Worm (Caenorhabditis elegans) whole organism, young adult: ENCODE measurements around the gene sra-35.

Source experiments
- C06A6.2 ChIP-seq: fragments of 200-800 bp; sonication (Bioruptor generic); conservative IDR thresholded peaks from 2 replicates; pipeline ENCODE4 v1.3.6; 2022; ENCODE audit warnings: missing genetic modification characterization, missing compliant biosample characterization
- F33H1.4 ChIP-seq: fragments of 200-800 bp; sonication (Bioruptor generic); IDR thresholded peaks from 2 replicates; pipeline ENCODE4 v1.3.6; 2022; ENCODE audit warnings: missing genetic modification reagents, missing genetic modification characterization, missing compliant biosample characterization
- F39B2.1 ChIP-seq: fragments of 200-800 bp; sonication (Bioruptor generic); IDR thresholded peaks from 2 replicates; pipeline ENCODE4 v1.3.6; 2022; ENCODE audit warnings: missing genetic modification reagents, missing genetic modification characterization, missing compliant biosample characterization
- F52B5.7 ChIP-seq: sonication (generic microtip); optimal IDR thresholded peaks from 2 replicates; lab custom pipeline; 2016; ENCODE audit warnings: mild to moderate bottlenecking, missing genetic modification characterization, missing compliant biosample characterization
- F55B11.4 ChIP-seq: sonication (generic microtip); optimal IDR thresholded peaks from 2 replicates; lab custom pipeline; 2016; ENCODE audit warnings: missing compliant biosample characterization, missing genetic modification characterization, borderline replicate concordance; ENCODE audit not compliant: insufficient read depth
- F57A8.1 ChIP-seq: fragments of 200-800 bp; sonication (Bioruptor generic); optimal IDR thresholded peaks from 2 replicates; lab custom pipeline; 2018; ENCODE audit warnings: mild to moderate bottlenecking, missing genetic modification characterization, moderate library complexity, missing compliant biosample characterization
- K12H6.12 ChIP-seq: fragments of 200-800 bp; sonication (Bioruptor generic); optimal IDR thresholded peaks from 2 replicates; lab custom pipeline; 2018; ENCODE audit warnings: mild to moderate bottlenecking, missing genetic modification characterization, missing compliant biosample characterization
- Y53F4B.3 ChIP-seq: fragments of 200-800 bp; sonication (Bioruptor generic); IDR thresholded peaks from 2 replicates; pipeline ENCODE4 v1.3.6; 2022; ENCODE audit warnings: missing genetic modification reagents, missing genetic modification characterization, missing compliant biosample characterization
- Y56A3A.18 ChIP-seq: fragments of 200-800 bp; sonication (Bioruptor generic); IDR thresholded peaks from 2 replicates; pipeline ENCODE4 v1.3.6; 2022; ENCODE audit warnings: missing genetic modification reagents, missing genetic modification characterization, missing compliant biosample characterization
- ZK185.1 ChIP-seq: sonication (generic microtip); optimal IDR thresholded peaks from 2 replicates; lab custom pipeline; 2016; ENCODE audit warnings: mild to moderate bottlenecking, missing genetic modification characterization, missing compliant biosample characterization; ENCODE audit not compliant: poor library complexity, severe bottlenecking
- akir-1 ChIP-seq: fragments of 200-800 bp; sonication (Bioruptor generic); optimal IDR thresholded peaks from 2 replicates; lab custom pipeline; 2018; ENCODE audit warnings: mild to moderate bottlenecking, missing genetic modification characterization, moderate library complexity, missing compliant biosample characterization
- ama-1 ChIP-seq, 3 experiments: fragments of 150-350 bp in 1 of 3; sonication (generic microtip) in 2 of 3; optimal IDR thresholded peaks; 2 replicates each; lab custom pipeline; 2014 to 2018; ENCODE audit warnings: missing biosample characterization in 2 of 3, missing genetic modification characterization in 2 of 3, missing genetic modification reagents in 2 of 3
- attf-5 ChIP-seq: fragments of 200-800 bp; sonication (Bioruptor generic); optimal IDR thresholded peaks from 2 replicates; lab custom pipeline; 2018; ENCODE audit warnings: mild to moderate bottlenecking, missing genetic modification characterization, missing compliant biosample characterization
- attf-6 ChIP-seq: fragments of 200-800 bp; sonication (Bioruptor generic); IDR thresholded peaks from 2 replicates; pipeline ENCODE4 v1.3.6; 2022; ENCODE audit warnings: missing genetic modification reagents, missing genetic modification characterization, missing compliant biosample characterization
- bed-1 ChIP-seq: fragments of 200-800 bp; sonication (Bioruptor generic); IDR thresholded peaks from 2 replicates; pipeline ENCODE4 v1.3.6; 2022; ENCODE audit warnings: missing genetic modification reagents, missing genetic modification characterization, missing compliant biosample characterization
- cebp-1 ChIP-seq, 2 experiments: fragments of 200-800 bp in 1 of 2; sonication (Bioruptor generic) in 1 of 2; sonication (generic microtip) in 1 of 2; IDR thresholded peaks in 1 of 2; optimal IDR thresholded peaks in 1 of 2; 2 replicates each; pipeline versions ENCODE4 v1.3.6 to Lab custom; 2017 to 2022; ENCODE audit warnings: missing compliant biosample characterization in 2 of 2, missing genetic modification characterization in 2 of 2, mild to moderate bottlenecking in 1 of 2, missing genetic modification reagents in 1 of 2, moderate library complexity in 1 of 2
- ceh-27 ChIP-seq: fragments of 200-800 bp; sonication (Bioruptor generic); optimal IDR thresholded peaks from 2 replicates; lab custom pipeline; 2018; ENCODE audit warnings: mild to moderate bottlenecking, missing genetic modification characterization, moderate library complexity, missing compliant biosample characterization
- chd-7 ChIP-seq: sonication (generic microtip); optimal IDR thresholded peaks from 2 replicates; lab custom pipeline; 2016; ENCODE audit warnings: mild to moderate bottlenecking, missing genetic modification characterization, moderate library complexity, missing compliant biosample characterization
- egl-18 ChIP-seq: fragments of 200-800 bp; sonication (Bioruptor generic); IDR thresholded peaks from 2 replicates; pipeline ENCODE4 v1.3.6; 2022; ENCODE audit warnings: missing genetic modification reagents, missing genetic modification characterization, missing compliant biosample characterization
- egrh-3 ChIP-seq: fragments of 200-800 bp; sonication (Bioruptor generic); IDR thresholded peaks from 2 replicates; pipeline ENCODE4 v1.3.6; 2022; ENCODE audit warnings: missing genetic modification reagents, missing genetic modification characterization, missing compliant biosample characterization
- ets-4 ChIP-seq: fragments of 200-800 bp; sonication (Bioruptor generic); optimal IDR thresholded peaks from 2 replicates; lab custom pipeline; 2018; ENCODE audit warnings: mild to moderate bottlenecking, missing genetic modification characterization, missing compliant biosample characterization
- him-1 ChIP-seq: sonication (generic microtip); optimal IDR thresholded peaks from 2 replicates; lab custom pipeline; 2016; ENCODE audit warnings: missing genotype, missing genetic modification reagents, missing genetic modification characterization, missing compliant biosample characterization
- hlh-12 ChIP-seq: sonication (generic microtip); optimal IDR thresholded peaks from 2 replicates; lab custom pipeline; 2016; ENCODE audit warnings: missing genetic modification characterization, missing compliant biosample characterization
- hmg-1.2 ChIP-seq: fragments of 200-800 bp; sonication (Bioruptor generic); IDR thresholded peaks from 2 replicates; pipeline ENCODE4 v1.3.6; 2022; ENCODE audit warnings: missing genetic modification reagents, missing genetic modification characterization, missing compliant biosample characterization
- let-526 ChIP-seq: fragments of 200-800 bp; sonication (Bioruptor generic); IDR thresholded peaks from 2 replicates; pipeline ENCODE4 v1.3.6; 2022; ENCODE audit warnings: missing genetic modification reagents, missing genetic modification characterization, missing compliant biosample characterization
- lin-35 ChIP-seq, 3 experiments: fragments of 150-350 bp in 2 of 3; sonication (generic microtip) in 1 of 3; optimal IDR thresholded peaks; 2 replicates each; lab custom pipeline; 2014 to 2018; ENCODE audit warnings: missing biosample characterization in 3 of 3, missing genetic modification characterization in 3 of 3, missing genetic modification reagents in 3 of 3
- lin-40 ChIP-seq: sonication (generic microtip); optimal IDR thresholded peaks from 2 replicates; lab custom pipeline; 2016; ENCODE audit warnings: missing genetic modification characterization, mild to moderate bottlenecking, missing compliant biosample characterization, missing genotype, missing genetic modification reagents
- lsy-27 ChIP-seq: sonication (generic microtip); optimal IDR thresholded peaks from 2 replicates; lab custom pipeline; 2017; ENCODE audit warnings: missing genetic modification characterization, mild to moderate bottlenecking, missing compliant biosample characterization, antibody characterized with exemption, missing genotype, borderline replicate concordance; ENCODE audit not compliant: insufficient read depth
- madf-10 ChIP-seq: sonication (generic microtip); optimal IDR thresholded peaks from 2 replicates; lab custom pipeline; 2016; ENCODE audit warnings: mild to moderate bottlenecking, missing genetic modification characterization, missing compliant biosample characterization
- madf-3 ChIP-seq: fragments of 200-800 bp; sonication (Bioruptor generic); IDR thresholded peaks from 2 replicates; pipeline ENCODE4 v1.3.6; 2022; ENCODE audit warnings: missing genetic modification reagents, missing genetic modification characterization, missing compliant biosample characterization
- madf-8 ChIP-seq: fragments of 200-800 bp; sonication (Bioruptor generic); conservative IDR thresholded peaks from 2 replicates; pipeline ENCODE4 v1.3.6; 2022; ENCODE audit warnings: missing genetic modification reagents, missing genetic modification characterization, missing compliant biosample characterization
- mcd-1 ChIP-seq: fragments of 200-800 bp; sonication (Bioruptor generic); IDR thresholded peaks from 2 replicates; pipeline ENCODE4 v1.3.6; 2022; ENCODE audit warnings: missing genetic modification reagents, missing genetic modification characterization, missing compliant biosample characterization
- nfya-2 ChIP-seq: fragments of 200-800 bp; sonication (Bioruptor generic); IDR thresholded peaks from 2 replicates; pipeline ENCODE4 v1.3.6; 2022; ENCODE audit warnings: missing genetic modification reagents, missing genetic modification characterization, missing compliant biosample characterization
- nfyb-1 ChIP-seq: fragments of 200-800 bp; sonication (Bioruptor generic); IDR thresholded peaks from 2 replicates; pipeline ENCODE4 v1.3.6; 2022; ENCODE audit warnings: missing genetic modification reagents, missing genetic modification characterization, missing compliant biosample characterization
- nhr-179 ChIP-seq: sonication (generic microtip); optimal IDR thresholded peaks from 2 replicates; lab custom pipeline; 2016; ENCODE audit warnings: mild to moderate bottlenecking, missing genetic modification characterization, missing compliant biosample characterization
- nhr-80 ChIP-seq: sonication (generic microtip); optimal IDR thresholded peaks from 2 replicates; lab custom pipeline; 2016; ENCODE audit warnings: missing genetic modification characterization, missing compliant biosample characterization
- rec-8 ChIP-seq, 2 experiments: sonication (generic microtip); optimal IDR thresholded peaks; 2 replicates each; lab custom pipeline; 2016; ENCODE audit warnings: mild to moderate bottlenecking in 2 of 2, missing genetic modification characterization in 2 of 2, missing genetic modification reagents in 2 of 2, missing genotype in 2 of 2, missing biosample characterization in 1 of 2, missing compliant biosample characterization in 1 of 2, moderate library complexity in 1 of 2
- rpc-1 ChIP-seq, 2 experiments: fragments of 150-350 bp in 1 of 2; sonication (generic microtip) in 1 of 2; optimal IDR thresholded peaks; 2 replicates each; lab custom pipeline; 2014 to 2018; ENCODE audit warnings: missing biosample characterization in 1 of 2, missing genetic modification characterization in 1 of 2, missing genetic modification reagents in 1 of 2, missing genotype in 1 of 2
- sea-2 ChIP-seq: fragments of 200-800 bp; sonication (Bioruptor generic); IDR thresholded peaks from 2 replicates; pipeline ENCODE4 v1.3.6; 2022; ENCODE audit warnings: missing genetic modification characterization, missing compliant biosample characterization
- somi-1 ChIP-seq: fragments of 200-800 bp; sonication (Bioruptor generic); optimal IDR thresholded peaks from 2 replicates; lab custom pipeline; 2018; ENCODE audit warnings: mild to moderate bottlenecking, missing genetic modification characterization, missing compliant biosample characterization
- tbp1 ChIP-seq: fragments of 200-800 bp; sonication (Bioruptor generic); optimal IDR thresholded peaks from 2 replicates; lab custom pipeline; 2018; ENCODE audit warnings: mild to moderate bottlenecking, missing genetic modification characterization, missing compliant biosample characterization
- unc-130 ChIP-seq: sonication (generic microtip); optimal IDR thresholded peaks from 2 replicates; lab custom pipeline; 2016; ENCODE audit warnings: missing genetic modification reagents, missing genetic modification characterization, missing compliant biosample characterization
- ztf-25 ChIP-seq: fragments of 200-800 bp; sonication (Bioruptor generic); IDR thresholded peaks from 2 replicates; pipeline ENCODE4 v1.3.6; 2022; ENCODE audit warnings: missing genetic modification reagents, missing genetic modification characterization, missing compliant biosample characterization

sra-35 gene

ce11 chrII:4510684-4511083 is 17.0 kb downstream of the sra-35 start:
- TF ChIP-seq C06A6.2 (GFP tag; lab: Robert Waterston, UW) (no peak), F33H1.4 (GFP tag; lab: Robert Waterston, UW) (no peak), madf-3 (GFP tag; lab: Robert Waterston, UW) (no peak), F57A8.1 (no peak), sea-2 (no peak), bed-1 (no peak), rpc-1 (optimal IDR thresholded peaks at IDR 0.05; lab: Kevin White, UChicago) (no peak), rpc-1 (tag; optimal IDR thresholded peaks at IDR 0.05; lab: Kevin White, UChicago) (no peak), nhr-179 (no peak), Y56A3A.18 (GFP tag; lab: Robert Waterston, UW) (no peak), F52B5.7 (tag; lab: Kevin White, UChicago) (no peak), ets-4 (GFP tag; lab: Kevin White, UChicago) (no peak), lsy-27 (tag; lab: Kevin White, UChicago) (no peak), egrh-3 (GFP tag; lab: Robert Waterston, UW) (no peak), madf-8 (GFP tag; lab: Robert Waterston, UW) (no peak), attf-6 (GFP tag; lab: Robert Waterston, UW) (no peak), let-526 (GFP tag; lab: Robert Waterston, UW) (no peak), ztf-25 (no peak), F55B11.4 (tag; lab: Kevin White, UChicago) (no peak)

DNA sequence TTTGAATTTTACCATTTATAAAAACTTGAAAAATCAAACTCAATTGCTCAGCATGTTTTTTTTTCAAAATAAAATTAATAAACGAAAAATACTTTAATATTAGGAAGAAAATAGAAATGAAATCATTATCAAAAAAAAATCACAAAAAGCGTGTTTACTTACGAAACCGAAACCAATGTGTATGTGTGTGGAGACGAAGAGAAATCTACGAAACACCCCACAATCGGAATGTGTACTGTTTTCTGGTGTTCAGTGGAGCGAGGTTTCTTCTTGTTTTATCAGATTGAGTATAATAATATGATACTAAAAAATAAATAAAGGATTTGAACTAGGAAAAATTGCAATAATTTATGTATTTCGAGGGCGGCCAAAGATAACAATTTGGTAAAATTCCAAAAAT is 20.0 kb downstream of the sra-35 start:
- no peak for TF ChIP-seq madf-10 (tag; lab: Kevin White, UChicago)
- TF ChIP-seq lsy-27 (tag; lab: Kevin White, UChicago): no peak
- no peak for TF ChIP-seq akir-1
- TF ChIP-seq tbp1 (GFP tag; lab: Kevin White, UChicago): no peak
- no peak for TF ChIP-seq egrh-3 (GFP tag; lab: Robert Waterston, UW)
- peak; percentile 6 for TF ChIP-seq attf-5 (GFP tag; lab: Kevin White, UChicago)
- TF ChIP-seq cebp-1 (GFP tag; IDR thresholded peaks at IDR 0.05; lab: Robert Waterston, UW): no peak
- peak; percentile 45 for TF ChIP-seq cebp-1 (tag; optimal IDR thresholded peaks at IDR 0.05; lab: Kevin White, UChicago)
- no peak for TF ChIP-seq unc-130 (GFP tag; lab: Kevin White, UChicago)
- TF ChIP-seq Y53F4B.3 (GFP tag; lab: Robert Waterston, UW): no peak
- no peak for TF ChIP-seq hlh-12 (tag; lab: Kevin White, UChicago)
- TF ChIP-seq nhr-80: peak; percentile 62
- TF ChIP-seq F39B2.1: no peak

ce11 chrII:4506552-4507291 is 21.0 kb downstream of the sra-35 start:
- TF ChIP-seq ZK185.1 (tag; lab: Kevin White, UChicago): peak; percentile 55
- TF ChIP-seq somi-1: peak; percentile 23
- TF ChIP-seq chd-7 (tag; lab: Kevin White, UChicago): peak; percentile 21
- TF ChIP-seq nfya-2 (GFP tag; lab: Robert Waterston, UW): no peak
- TF ChIP-seq nfyb-1 (GFP tag; lab: Robert Waterston, UW): 0 out of 2 replicates have a peak, but pooled peaks have one; percentile 27
- peak; percentile 59 for TF ChIP-seq K12H6.12
- TF ChIP-seq nhr-80: peak; percentile 56
- TF ChIP-seq him-1 (tag; lab: Kevin White, UChicago): no peak
- 0 out of 2 replicates have a peak, but pooled peaks have one; percentile 30 for TF ChIP-seq egl-18
- no peak for TF ChIP-seq ama-1 (optimal IDR thresholded peaks at IDR 0.05; lab: Kevin White, UChicago)
- TF ChIP-seq ama-1 (GFP tag; optimal IDR thresholded peaks at IDR 0.05; lab: Kevin White, UChicago): no peak
- TF ChIP-seq cebp-1 (GFP tag; IDR thresholded peaks at IDR 0.05; lab: Robert Waterston, UW): no peak
- TF ChIP-seq cebp-1 (tag; optimal IDR thresholded peaks at IDR 0.05; lab: Kevin White, UChicago): peak; percentile 60
- peak; percentile 39; the same call in 1 of the 2 replicates for TF ChIP-seq mcd-1 (GFP tag; lab: Robert Waterston, UW)
- peak in 1 of 3 experiments; percentile 31 for TF ChIP-seq lin-35 (GFP tag; optimal IDR thresholded peaks at IDR 0.05; lab: Kevin White, UChicago)
- TF ChIP-seq hmg-1.2: peak; percentile 71; the same call in 1 of the 2 replicates
- TF ChIP-seq ceh-27 (GFP tag; lab: Kevin White, UChicago): no peak
- TF ChIP-seq lin-40 (tag; lab: Kevin White, UChicago): peak; percentile 52
- no peak for TF ChIP-seq rec-8 (tag; optimal IDR thresholded peaks at IDR 0.05; lab: Kevin White, UChicago)
- peak; percentile 42 for TF ChIP-seq attf-5 (GFP tag; lab: Kevin White, UChicago)
